Comparison of ENCODE assay signal across 4 fruit fly cellular contexts in genomic region chr2L:4648804-4649203, dm6.
TF ChIP-seq lines count a peak whose summit lies in the region.

No protein-coding gene starts in this region.

- no peak for TF ChIP-seq CTCF in whole organism, embryonic (GFP tag; optimal IDR thresholded peaks at IDR 0.05; lab: Kevin White, UChicago)

TF ChIP-seq in whole organism, embryonic, 481 proteins besides CTCF, POLR2A, EP300 and RAD21:
- TF ChIP-seq CG34422 (GFP tag; IDR thresholded peaks at IDR 0.05; lab: Robert Waterston, UW) (no peak), sens (GFP tag; lab: Kevin White, UChicago) (peak; percentile 88), Rx (GFP tag; IDR thresholded peaks at IDR 0.05; lab: Robert Waterston, UW) (no peak), bsh (GFP tag; optimal IDR thresholded peaks at IDR 0.05; lab: Kevin White, UChicago) (peak in 1 of 2 experiments; percentile 56), sens-2 (GFP tag; IDR thresholded peaks at IDR 0.05; lab: Robert Waterston, UW) (no peak), Drgx (GFP tag; IDR thresholded peaks at IDR 0.05; lab: Robert Waterston, UW) (peak; percentile 59)

TF ChIP-seq in whole organism, prepupa, 60 proteins besides CTCF, POLR2A, EP300 and RAD21 (continues in another document):
- TF ChIP-seq eg (GFP tag; IDR thresholded peaks at IDR 0.05; lab: Robert Waterston, UW) (peak; percentile 48; the same call in 1 of the 3 replicates), Eip93F (GFP tag; optimal IDR thresholded peaks at IDR 0.05; lab: Kevin White, UChicago) (no peak), dsx (GFP tag; optimal IDR thresholded peaks at IDR 0.05; lab: Kevin White, UChicago; ENCODE audit: poor library complexity, severe bottlenecking) (no peak), CG31627 (GFP tag; optimal IDR thresholded peaks at IDR 0.05; lab: Kevin White, UChicago) (peak; percentile 49), Blimp-1 (GFP tag; optimal IDR thresholded peaks at IDR 0.05; lab: Kevin White, UChicago) (no peak), fkh (GFP tag; optimal IDR thresholded peaks at IDR 0.05; lab: Kevin White, UChicago) (no peak), CG10669 (GFP tag; optimal IDR thresholded peaks at IDR 0.05; lab: Kevin White, UChicago) (no peak), achi (GFP tag; optimal IDR thresholded peaks at IDR 0.05; lab: Kevin White, UChicago) (peak; percentile 55), CG32006 (GFP tag; optimal IDR thresholded peaks at IDR 0.05; lab: Kevin White, UChicago) (peak; percentile 64), CG10631 (GFP tag; optimal IDR thresholded peaks at IDR 0.05; lab: Kevin White, UChicago) (peak; percentile 64), CG8119 (GFP tag; IDR thresholded peaks at IDR 0.05; lab: Robert Waterston, UW) (peak; percentile 61; the same call in 2 of the 3 replicates), dac (GFP tag; optimal IDR thresholded peaks at IDR 0.05; lab: Kevin White, UChicago) (no peak), CG8632 (GFP tag; optimal IDR thresholded peaks at IDR 0.05; lab: Kevin White, UChicago) (no peak), CG6792 (GFP tag; optimal IDR thresholded peaks at IDR 0.05; lab: Kevin White, UChicago) (peak; percentile 34), CG6276 (GFP tag; optimal IDR thresholded peaks at IDR 0.05; lab: Kevin White, UChicago) (peak; percentile 50), Ets96B (tag; optimal IDR thresholded peaks at IDR 0.05; lab: Kevin White, UChicago) (no peak), fd85E (GFP tag; optimal IDR thresholded peaks at IDR 0.05; lab: Kevin White, UChicago) (no peak), fd59A (GFP tag; optimal IDR thresholded peaks at IDR 0.05; lab: Kevin White, UChicago) (no peak), CG6163 (GFP tag; IDR thresholded peaks at IDR 0.05; lab: Robert Waterston, UW) (peak; percentile 82), CG11762 (GFP tag; optimal IDR thresholded peaks at IDR 0.05; lab: Kevin White, UChicago; ENCODE audit: insufficient read depth) (peak; percentile 13), CG15336 (GFP tag; IDR thresholded peaks at IDR 0.05; lab: Robert Waterston, UW) (peak; percentile 55), Sox15 (GFP tag; optimal IDR thresholded peaks at IDR 0.05; lab: Kevin White, UChicago) (no peak), cyc (GFP tag; optimal IDR thresholded peaks at IDR 0.05; lab: Kevin White, UChicago) (peak; percentile 51), CG6854 (GFP tag; optimal IDR thresholded peaks at IDR 0.05; lab: Kevin White, UChicago) (no peak), CG6808 (GFP tag; optimal IDR thresholded peaks at IDR 0.05; lab: Kevin White, UChicago) (no peak), CG3919 (GFP tag; optimal IDR thresholded peaks at IDR 0.05; lab: Kevin White, UChicago) (peak; percentile 62), Eip78C (GFP tag; lab: Kevin White, UChicago) (peak; percentile 72), Lpt (GFP tag; optimal IDR thresholded peaks at IDR 0.05; lab: Kevin White, UChicago) (peak; percentile 26), CG3032 (tag; optimal IDR thresholded peaks at IDR 0.05; lab: Kevin White, UChicago) (no peak)

TF ChIP-seq in whole organism, pupa, 21 proteins besides CTCF, POLR2A, EP300 and RAD21:
- TF ChIP-seq fd96Ca (GFP tag; IDR thresholded peaks at IDR 0.05; lab: Robert Waterston, UW) (peak; percentile 67; the same call in 1 of the 3 replicates), D1 (tag; optimal IDR thresholded peaks at IDR 0.05; lab: Kevin White, UChicago) (no peak), CG13204 (GFP tag; optimal IDR thresholded peaks at IDR 0.05; lab: Kevin White, UChicago) (no peak), CG17806 (tag; optimal IDR thresholded peaks at IDR 0.05; lab: Kevin White, UChicago) (peak; percentile 24), CG10348 (GFP tag; IDR thresholded peaks at IDR 0.05; lab: Robert Waterston, UW) (no peak), Ets98B (GFP tag; IDR thresholded peaks at IDR 0.05; lab: Robert Waterston, UW) (peak; percentile 58), Pif1A (GFP tag; optimal IDR thresholded peaks at IDR 0.05; lab: Kevin White, UChicago) (peak; percentile 50), Pif1B (GFP tag; optimal IDR thresholded peaks at IDR 0.05; lab: Kevin White, UChicago) (peak; percentile 24), CG32121 (GFP tag; IDR thresholded peaks at IDR 0.05; lab: Robert Waterston, UW) (no peak), EcR (GFP tag; optimal IDR thresholded peaks at IDR 0.05; lab: Kevin White, UChicago) (no peak), CG9948 (tag; optimal IDR thresholded peaks at IDR 0.05; lab: Kevin White, UChicago) (peak; percentile 34), gl (tag; optimal IDR thresholded peaks at IDR 0.05; lab: Kevin White, UChicago) (no peak), CG14655 (GFP tag; optimal IDR thresholded peaks at IDR 0.05; lab: Kevin White, UChicago) (peak; percentile 90), CG34367 (tag; optimal IDR thresholded peaks at IDR 0.05; lab: Kevin White, UChicago) (no peak), CG12605 (GFP tag; IDR thresholded peaks at IDR 0.05; lab: Robert Waterston, UW) (peak; percentile 49; the same call in 1 of the 2 replicates), CG4496 (GFP tag; IDR thresholded peaks at IDR 0.05; lab: Robert Waterston, UW) (peak; percentile 84), CG8301 (tag; optimal IDR thresholded peaks at IDR 0.05; lab: Kevin White, UChicago) (peak; percentile 87)

TF ChIP-seq in whole organism, wandering third instar larva, 38 proteins besides CTCF, POLR2A, EP300 and RAD21:
- TF ChIP-seq Myc (optimal IDR thresholded peaks at IDR 0.05; lab: Kevin White, UChicago): no peak
- no peak for TF ChIP-seq GATAd (GFP tag; optimal IDR thresholded peaks at IDR 0.05; lab: Kevin White, UChicago)
- no peak for TF ChIP-seq Mio (GFP tag; optimal IDR thresholded peaks at IDR 0.05; lab: Kevin White, UChicago)
- no peak for TF ChIP-seq N (GFP tag; optimal IDR thresholded peaks at IDR 0.05; lab: Kevin White, UChicago)
- peak; percentile 25 for TF ChIP-seq Hnf4 (GFP tag; optimal IDR thresholded peaks at IDR 0.05; lab: Kevin White, UChicago)
- TF ChIP-seq CrebA (GFP tag; optimal IDR thresholded peaks at IDR 0.05; lab: Kevin White, UChicago; ENCODE audit: borderline replicate concordance): no peak
- TF ChIP-seq tai (GFP tag; optimal IDR thresholded peaks at IDR 0.05; lab: Kevin White, UChicago): no peak
- TF ChIP-seq sv (GFP tag; optimal IDR thresholded peaks at IDR 0.05; lab: Kevin White, UChicago): no peak
- no peak for TF ChIP-seq Abd-B (GFP tag; optimal IDR thresholded peaks at IDR 0.05; lab: Kevin White, UChicago)
- TF ChIP-seq Hr78 (GFP tag; optimal IDR thresholded peaks at IDR 0.05; lab: Kevin White, UChicago): no peak
- TF ChIP-seq Dfd (GFP tag; optimal IDR thresholded peaks at IDR 0.05; lab: Kevin White, UChicago): no peak
- TF ChIP-seq sage (GFP tag; optimal IDR thresholded peaks at IDR 0.05; lab: Kevin White, UChicago): no peak
- TF ChIP-seq jim (GFP tag; optimal IDR thresholded peaks at IDR 0.05; lab: Kevin White, UChicago): no peak
- TF ChIP-seq Sp1 (GFP tag; optimal IDR thresholded peaks at IDR 0.05; lab: Kevin White, UChicago): peak; percentile 15
- no peak for TF ChIP-seq pan (optimal IDR thresholded peaks at IDR 0.05; lab: Kevin White, UChicago)
- no peak for TF ChIP-seq usp (GFP tag; optimal IDR thresholded peaks at IDR 0.05; lab: Kevin White, UChicago)
- TF ChIP-seq dsf (GFP tag; optimal IDR thresholded peaks at IDR 0.05; lab: Kevin White, UChicago; ENCODE audit: borderline replicate concordance): no peak
- peak; percentile 19 for TF ChIP-seq br (GFP tag; optimal IDR thresholded peaks at IDR 0.05; lab: Kevin White, UChicago)
- TF ChIP-seq HLH106 (tag; optimal IDR thresholded peaks at IDR 0.05; lab: Kevin White, UChicago): peak; percentile 27
- TF ChIP-seq h (GFP tag; optimal IDR thresholded peaks at IDR 0.05; lab: Kevin White, UChicago): peak; percentile 46
- peak; percentile 47 for TF ChIP-seq ey (GFP tag; optimal IDR thresholded peaks at IDR 0.05; lab: Kevin White, UChicago)
- TF ChIP-seq psq (GFP tag; optimal IDR thresholded peaks at IDR 0.05; lab: Kevin White, UChicago): peak; percentile 15
- no peak for TF ChIP-seq CG32264 (GFP tag; optimal IDR thresholded peaks at IDR 0.05; lab: Kevin White, UChicago)
- no peak for TF ChIP-seq Rel (GFP tag; optimal IDR thresholded peaks at IDR 0.05; lab: Kevin White, UChicago)
- no peak for TF ChIP-seq Rel (tag; optimal IDR thresholded peaks at IDR 0.05; lab: Kevin White, UChicago)
- peak; percentile 19 for TF ChIP-seq fru (GFP tag; optimal IDR thresholded peaks at IDR 0.05; lab: Kevin White, UChicago)
- TF ChIP-seq dl (GFP tag; optimal IDR thresholded peaks at IDR 0.05; lab: Kevin White, UChicago; ENCODE audit: insufficient read depth in 1 of 2, partially characterized antibody in 2 of 2): no peak
- TF ChIP-seq dmrt93B (GFP tag; optimal IDR thresholded peaks at IDR 0.05; lab: Kevin White, UChicago): peak; percentile 16
- TF ChIP-seq CG9705 (GFP tag; optimal IDR thresholded peaks at IDR 0.05; lab: Kevin White, UChicago): no peak
- TF ChIP-seq Vsx2 (GFP tag; optimal IDR thresholded peaks at IDR 0.05; lab: Kevin White, UChicago; ENCODE audit: partially characterized antibody): no peak
- no peak for TF ChIP-seq lola (GFP tag; optimal IDR thresholded peaks at IDR 0.05; lab: Kevin White, UChicago)
- TF ChIP-seq OdsH (GFP tag; optimal IDR thresholded peaks at IDR 0.05; lab: Kevin White, UChicago): peak; percentile 3
- TF ChIP-seq Dif (GFP tag; optimal IDR thresholded peaks at IDR 0.05; lab: Kevin White, UChicago; ENCODE audit: partially characterized antibody): no peak
- TF ChIP-seq foxo (GFP tag; optimal IDR thresholded peaks at IDR 0.05; lab: Kevin White, UChicago): peak in 1 of 2 experiments; percentile 40
- no peak for TF ChIP-seq Jra (GFP tag; optimal IDR thresholded peaks at IDR 0.05; lab: Kevin White, UChicago)
- TF ChIP-seq Hr83 (GFP tag; optimal IDR thresholded peaks at IDR 0.05; lab: Kevin White, UChicago; ENCODE audit: poor library complexity, severe bottlenecking): no peak
- no peak for TF ChIP-seq woc (GFP tag; optimal IDR thresholded peaks at IDR 0.05; lab: Kevin White, UChicago)
- peak; percentile 22 for TF ChIP-seq rgr (GFP tag; optimal IDR thresholded peaks at IDR 0.05; lab: Kevin White, UChicago)
- no peak for TF ChIP-seq brk (GFP tag; optimal IDR thresholded peaks at IDR 0.05; lab: Kevin White, UChicago)
TF ChIP-seq in whole organism, wandering third instar larva: peak in this region for 12.

Comparison
In these comparisons a context has a peak if more than half of its experiments do, and no peak if none do; other contexts are left out.
1. Of the 7 proteins assayed by ChIP-seq in both whole organism, embryonic and whole organism, prepupa: peak only in whole organism, embryonic: none; only in whole organism, prepupa: Gug, Hr39, Lpt and Sox102F; in both: none; in neither: 3.